Fruit fly (Drosophila melanogaster): Measurements from ENCODE around the gene CG13390.

dm6 chr2L:8392298-8392697, 15.7 kb upstream of the CG13390 start, which contains the start of gene CG42820:
- TF ChIP-seq CG4496 (GFP tag; IDR thresholded peaks at IDR 0.05) (no peak), CG12605 (GFP tag; IDR thresholded peaks at IDR 0.05) (no peak), EcR (GFP tag; optimal IDR thresholded peaks at IDR 0.05) (no peak), fd96Ca (GFP tag; IDR thresholded peaks at IDR 0.05) (no peak), Ets98B (GFP tag; IDR thresholded peaks at IDR 0.05) (no peak), CG8301 (tag; optimal IDR thresholded peaks at IDR 0.05) (no peak), CG17806 (tag; optimal IDR thresholded peaks at IDR 0.05) (no peak), CG10348 (GFP tag; IDR thresholded peaks at IDR 0.05) (no peak)

Data from whole organism, pupa.